Worm (Caenorhabditis elegans) whole organism, early embryonic: Measurements from ENCODE around the gene col-87.

Source experiments
- F13C5.2 ChIP-seq: sonication (generic microtip); optimal IDR thresholded peaks from 2 replicates; lab custom pipeline; 2017; ENCODE audit warnings: mild to moderate bottlenecking, missing genetic modification characterization, inconsistent platforms, missing compliant biosample characterization
- scrt-1 ChIP-seq: fragments of 200-800 bp; sonication (Bioruptor generic); IDR thresholded peaks from 2 replicates; pipeline ENCODE4 v1.3.6; 2022; ENCODE audit warnings: missing genetic modification characterization, missing compliant biosample characterization

DNA sequence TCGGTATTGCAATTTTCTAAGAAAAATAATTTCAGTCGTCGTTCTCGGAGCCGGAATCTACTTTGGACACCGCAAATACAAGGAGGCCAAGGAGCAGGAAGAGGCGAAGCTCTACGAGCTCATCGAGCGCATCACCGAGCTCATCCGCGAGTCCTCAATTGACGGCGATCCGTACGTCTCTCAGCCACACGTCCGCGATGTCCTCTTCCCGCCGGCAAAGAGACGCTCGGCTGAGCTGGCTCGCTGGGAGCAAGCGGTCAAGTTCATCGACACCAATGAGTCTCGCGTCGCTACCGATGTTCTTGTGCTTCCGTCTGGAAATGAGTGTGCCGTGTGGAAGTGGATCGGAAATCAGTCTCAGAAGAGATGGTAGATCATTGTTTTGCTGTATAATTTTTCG lies 29.0 kb downstream of the col-87 start:
- no peak for TF ChIP-seq F13C5.2
- TF ChIP-seq scrt-1 (GFP tag; lab: Robert Waterston, UW) = no peak
